Worm (Caenorhabditis elegans): ENCODE measurements around the gene ins-22.

Gene ins-22

DNA sequence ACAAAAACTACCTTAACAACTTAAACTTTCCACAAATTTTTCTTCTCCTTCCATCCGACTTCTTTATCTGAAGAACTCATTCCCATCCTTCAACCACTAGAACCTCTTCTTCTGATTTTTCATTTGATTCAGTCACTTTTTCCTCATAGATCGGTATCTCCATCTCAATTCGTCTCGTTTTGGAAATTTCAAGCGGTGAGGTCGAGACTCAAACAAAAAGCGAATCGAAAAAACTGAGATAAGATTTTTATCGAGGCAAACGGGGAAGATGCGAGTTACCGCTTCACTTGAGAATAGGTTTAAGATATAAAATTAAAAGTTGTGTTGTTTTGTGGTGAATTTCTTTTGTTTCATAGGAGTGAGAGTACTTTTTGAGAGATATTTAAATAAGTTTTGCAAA, 34.8 kb upstream of the ins-22 start:
- TF ChIP-seq lsy-2 (tag; optimal IDR thresholded peaks at IDR 0.05) (no peak), nhr-11 (tag; optimal IDR thresholded peaks at IDR 0.05) (no peak), xbp-1 (tag; optimal IDR thresholded peaks at IDR 0.05) (no peak), blmp-1 (tag; optimal IDR thresholded peaks at IDR 0.05) (peak; percentile 82), swsn-7 (tag; optimal IDR thresholded peaks at IDR 0.05) (no peak), mep-1 (tag; optimal IDR thresholded peaks at IDR 0.05) (peak; percentile 3), hlh-17 (GFP tag; optimal IDR thresholded peaks at IDR 0.05; ENCODE audit: borderline replicate concordance) (no peak), ztf-11 (tag; optimal IDR thresholded peaks at IDR 0.05) (no peak), F16B12.6 (tag; optimal IDR thresholded peaks at IDR 0.05) (no peak), vab-15 (tag; optimal IDR thresholded peaks at IDR 0.05) (no peak), rnt-1 (tag; optimal IDR thresholded peaks at IDR 0.05) (peak; percentile 14), tbx-2 (tag; optimal IDR thresholded peaks at IDR 0.05) (no peak), lin-14 (GFP tag; optimal IDR thresholded peaks at IDR 0.05) (peak; percentile 74)

DNA sequence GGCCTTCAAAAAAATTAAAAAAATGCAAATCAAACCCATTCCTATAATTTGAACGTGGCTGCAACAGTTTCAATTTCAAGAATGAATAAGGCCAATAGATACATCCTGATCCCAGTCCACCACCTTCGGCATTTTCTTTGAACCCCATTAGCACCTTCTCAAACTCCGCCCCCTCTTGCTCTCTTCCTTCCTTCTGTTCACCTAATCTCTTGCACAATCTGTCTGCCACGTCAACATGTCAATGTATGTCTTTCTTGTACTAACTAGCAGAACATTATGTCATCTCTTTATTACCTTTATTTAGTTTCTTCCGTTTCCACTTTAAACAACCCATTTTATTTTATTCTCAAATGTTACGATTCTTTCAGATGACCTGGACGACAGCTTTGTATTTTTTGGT, 32.6 kb upstream of the ins-22 start, which contains the start of gene C05B5.4:
Gene C05B5.4 (plus strand): TSS at position 351 of the 400 bp plus-strand sequence.
- TF ChIP-seq nhr-12 (tag; optimal IDR thresholded peaks at IDR 0.05) (no peak), efl-1 (optimal IDR thresholded peaks at IDR 0.05) (no peak), efl-1 (GFP tag; optimal IDR thresholded peaks at IDR 0.05 in 1 of 2) (no peak), nhr-77 (tag; optimal IDR thresholded peaks at IDR 0.05) (no peak)

DNA sequence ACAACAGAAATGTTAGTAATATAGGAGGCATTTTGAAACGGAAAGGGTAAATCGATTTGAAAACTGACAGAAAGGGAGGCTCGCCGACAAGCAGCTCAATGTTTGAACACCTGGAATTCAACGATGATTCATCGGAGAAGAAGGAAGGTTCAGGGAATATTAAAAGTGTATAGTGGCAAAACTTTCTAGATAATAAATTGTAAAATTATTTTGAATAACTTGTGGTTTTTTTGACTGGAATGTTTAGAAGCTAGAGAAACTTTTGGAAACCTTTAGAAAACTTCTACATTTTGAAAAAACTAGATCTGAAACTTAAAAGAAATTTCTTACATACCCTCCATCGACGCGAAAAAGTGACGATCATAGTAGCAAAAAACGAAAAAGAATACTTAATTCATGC, 28.2 kb upstream of the ins-22 start, which contains the start of gene pqn-8:
Gene pqn-8 (minus strand): TSS at position 101 of the 400 bp plus-strand sequence.
- TF ChIP-seq ets-5 (GFP tag; IDR thresholded peaks at IDR 0.05) = no peak
- no peak for TF ChIP-seq hlh-17 (GFP tag; optimal IDR thresholded peaks at IDR 0.05; ENCODE audit: borderline replicate concordance)
- TF ChIP-seq nhr-76 (tag; optimal IDR thresholded peaks at IDR 0.05) = no peak
- no peak for TF ChIP-seq lin-14 (GFP tag; optimal IDR thresholded peaks at IDR 0.05)
- TF ChIP-seq mdl-1 (tag; optimal IDR thresholded peaks at IDR 0.05) = no peak
- TF ChIP-seq lir-3 (tag; optimal IDR thresholded peaks at IDR 0.05; ENCODE audit: poor library complexity) = no peak
- no peak for TF ChIP-seq skn-1 (tag; optimal IDR thresholded peaks at IDR 0.05)
- no peak for TF ChIP-seq nhr-237 (tag; optimal IDR thresholded peaks at IDR 0.05)
- TF ChIP-seq ceh-8 (GFP tag; optimal IDR thresholded peaks at IDR 0.05) = no peak
- TF ChIP-seq dpl-1 (GFP tag; optimal IDR thresholded peaks at IDR 0.05) = no peak
- TF ChIP-seq unc-62 (GFP tag; optimal IDR thresholded peaks at IDR 0.05) = no peak
- no peak for TF ChIP-seq irx-1 (tag; optimal IDR thresholded peaks at IDR 0.05)
- TF ChIP-seq rnt-1 (tag; optimal IDR thresholded peaks at IDR 0.05) = no peak
- no peak for TF ChIP-seq nhr-20 (tag; optimal IDR thresholded peaks at IDR 0.05)
- no peak for TF ChIP-seq unc-98 (GFP tag; IDR thresholded peaks at IDR 0.05)
- no peak for TF ChIP-seq elt-2 (tag; optimal IDR thresholded peaks at IDR 0.05)
- no peak for TF ChIP-seq aha-1 (tag; optimal IDR thresholded peaks at IDR 0.05)
- no peak for TF ChIP-seq ceh-82 (tag; optimal IDR thresholded peaks at IDR 0.05)
- no peak for TF ChIP-seq fkh-10 (GFP tag; optimal IDR thresholded peaks at IDR 0.05)
- no peak for TF ChIP-seq nhr-85 (tag)

DNA sequence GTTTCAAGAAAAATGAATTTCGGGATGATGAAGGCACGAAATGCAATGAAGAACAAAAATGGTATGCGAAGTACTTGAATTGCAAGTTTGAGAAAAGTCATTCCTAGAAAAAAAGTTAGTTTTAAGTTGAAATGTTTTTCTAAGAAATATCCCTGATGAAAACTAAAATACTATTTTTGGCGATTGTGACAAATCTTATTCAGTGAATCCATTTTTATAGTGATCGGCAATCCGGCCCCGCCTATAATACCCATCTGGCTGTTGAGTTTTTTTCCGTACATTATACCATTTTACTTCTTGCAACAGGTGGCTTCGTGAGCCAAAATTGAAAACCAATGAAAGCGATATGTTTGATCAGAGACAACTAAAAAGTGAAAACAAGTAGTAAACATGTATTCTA, 26.9 kb upstream of the ins-22 start, which contains the start of gene C05B5.17:
Gene C05B5.17 (minus strand): TSS at position 101 of the 400 bp plus-strand sequence.
- TF ChIP-seq lin-15B (tag; optimal IDR thresholded peaks at IDR 0.05) (no peak), efl-3 (GFP tag; optimal IDR thresholded peaks at IDR 0.05) (no peak), ceh-63 (GFP tag; optimal IDR thresholded peaks at IDR 0.05) (no peak), hpl-2 (GFP tag; optimal IDR thresholded peaks at IDR 0.05) (no peak), egl-27 (tag; optimal IDR thresholded peaks at IDR 0.05) (no peak), ces-1 (GFP tag; optimal IDR thresholded peaks at IDR 0.05) (no peak), mep-1 (tag; optimal IDR thresholded peaks at IDR 0.05) (no peak), unc-98 (GFP tag; IDR thresholded peaks at IDR 0.05) (no peak), ceh-8 (GFP tag; optimal IDR thresholded peaks at IDR 0.05) (no peak), mdl-1 (tag; optimal IDR thresholded peaks at IDR 0.05) (no peak)

Measured in whole organism, L1 larva.